Worm (Caenorhabditis elegans): ENCODE data around the gene M03F4.6.
A peak's percentile ranks its signal among the peaks of the same experiment; 100 is the strongest.

The M03F4.6 gene

ce11 chrX:4969228-4969627 is at the start of gene M03F4.6:
Gene M03F4.6, minus strand, starts transcription at chrX:4969328.
- peak; percentile 22 for TF ChIP-seq mep-1 (tag; optimal IDR thresholded peaks at IDR 0.05)
- TF ChIP-seq hlh-11 (tag; optimal IDR thresholded peaks at IDR 0.05) = peak; percentile 62
- no peak for TF ChIP-seq tag-97 (GFP tag; IDR thresholded peaks at IDR 0.05)
- TF ChIP-seq nhr-6 (tag; optimal IDR thresholded peaks at IDR 0.05) = no peak
- TF ChIP-seq aha-1 (tag) = peak; percentile 88
- TF ChIP-seq arid-1 (GFP tag; conservative IDR thresholded peaks at IDR 0.05) = peak; percentile 59
- peak; percentile 64; the same call in 1 of the 2 replicates for TF ChIP-seq tra-1 (GFP tag; IDR thresholded peaks at IDR 0.05)
- TF ChIP-seq hif-1 (tag; optimal IDR thresholded peaks at IDR 0.05) = no peak
- peak; percentile 42 for TF ChIP-seq dmd-6 (GFP tag; IDR thresholded peaks at IDR 0.05)
- TF ChIP-seq cey-2 (tag; optimal IDR thresholded peaks at IDR 0.05; ENCODE audit: borderline replicate concordance, insufficient read depth) = no peak
- peak; percentile 87 for TF ChIP-seq T26A8.4 (GFP tag; IDR thresholded peaks at IDR 0.05)
- TF ChIP-seq lin-29 (GFP tag; IDR thresholded peaks at IDR 0.05) = 0 out of 2 replicates have a peak, but pooled peaks have one; percentile 23
- peak; percentile 57 for TF ChIP-seq mxl-3 (GFP tag; optimal IDR thresholded peaks at IDR 0.05)
- TF ChIP-seq nhr-102 (tag; optimal IDR thresholded peaks at IDR 0.05) = peak; percentile 46
- TF ChIP-seq nhr-25 (tag; optimal IDR thresholded peaks at IDR 0.05; ENCODE audit: borderline replicate concordance, insufficient read depth) = peak; percentile 4
- peak; percentile 57 for TF ChIP-seq php-3 (GFP tag; IDR thresholded peaks at IDR 0.05)
- TF ChIP-seq lin-13 (GFP tag; optimal IDR thresholded peaks at IDR 0.05) = peak; percentile 1
- peak; percentile 3 for TF ChIP-seq mes-2 (tag; optimal IDR thresholded peaks at IDR 0.05; ENCODE audit: poor library complexity, severe bottlenecking)
- TF ChIP-seq dve-1 (tag; optimal IDR thresholded peaks at IDR 0.05; ENCODE audit: insufficient read depth) = peak; percentile 41
- TF ChIP-seq nhr-42 (GFP tag; IDR thresholded peaks at IDR 0.05) = 0 out of 2 replicates have a peak, but pooled peaks have one; percentile 58
- no peak for TF ChIP-seq madf-5 (GFP tag; IDR thresholded peaks at IDR 0.05)
- TF ChIP-seq unc-62 (GFP tag; optimal IDR thresholded peaks at IDR 0.05 in 1 of 2) = no peak
- no peak for TF ChIP-seq unc-62 (tag; optimal IDR thresholded peaks at IDR 0.05)
- TF ChIP-seq Y75B8A.6 (GFP tag; IDR thresholded peaks at IDR 0.05) = peak; percentile 65
- no peak for TF ChIP-seq lir-3 (tag; optimal IDR thresholded peaks at IDR 0.05)
- TF ChIP-seq lsy-2 (tag; optimal IDR thresholded peaks at IDR 0.05) = peak in 1 of 2 experiments; percentile 56
- peak; percentile 2 for TF ChIP-seq T20F7.1 (GFP tag; optimal IDR thresholded peaks at IDR 0.05)
- peak; percentile 63 for TF ChIP-seq duxl-1 (tag; optimal IDR thresholded peaks at IDR 0.05; ENCODE audit: poor library complexity)
- TF ChIP-seq hmg-1.1 (GFP tag; IDR thresholded peaks at IDR 0.05) = peak; percentile 55; the same call in 1 of the 2 replicates
- peak; percentile 37; the same call in 1 of the 2 replicates for TF ChIP-seq ceh-20 (GFP tag; IDR thresholded peaks at IDR 0.05)
- peak; percentile 53 to 56 for TF ChIP-seq daf-16 (GFP tag; optimal IDR thresholded peaks at IDR 0.05)
- TF ChIP-seq daf-16 (tag; optimal IDR thresholded peaks at IDR 0.05) = no peak
- TF ChIP-seq lin-38 (GFP tag; IDR thresholded peaks at IDR 0.05) = peak; percentile 43
- peak; percentile 92 for TF ChIP-seq zfp-3 (GFP tag; conservative IDR thresholded peaks at IDR 0.05)
- 0 out of 2 replicates have a peak, but pooled peaks have one; percentile 46 for TF ChIP-seq mdt-29 (GFP tag; IDR thresholded peaks at IDR 0.05)

ce11 chrX:5018062-5018653 is 49.0 kb upstream of the M03F4.6 start:
- TF ChIP-seq tra-1 (GFP tag; IDR thresholded peaks at IDR 0.05) (no peak), rbr-2 (tag; optimal IDR thresholded peaks at IDR 0.05) (peak; percentile 17), nhr-10 (tag; optimal IDR thresholded peaks at IDR 0.05) (no peak), duxl-1 (tag; optimal IDR thresholded peaks at IDR 0.05; ENCODE audit: poor library complexity) (no peak), hlh-11 (tag; optimal IDR thresholded peaks at IDR 0.05) (peak; percentile 53), mdl-1 (tag; optimal IDR thresholded peaks at IDR 0.05) (no peak), attf-4 (tag; optimal IDR thresholded peaks at IDR 0.05) (no peak), zfp-3 (GFP tag; conservative IDR thresholded peaks at IDR 0.05) (no peak), ceh-20 (GFP tag; IDR thresholded peaks at IDR 0.05) (no peak), Y48G9A.11 (GFP tag; IDR thresholded peaks at IDR 0.05) (no peak), zfp-2 (tag; optimal IDR thresholded peaks at IDR 0.05) (no peak), egl-27 (tag; optimal IDR thresholded peaks at IDR 0.05) (no peak), nhr-25 (tag; optimal IDR thresholded peaks at IDR 0.05; ENCODE audit: borderline replicate concordance, insufficient read depth) (no peak), mxl-3 (GFP tag; optimal IDR thresholded peaks at IDR 0.05) (peak; percentile 34), nhr-42 (GFP tag; IDR thresholded peaks at IDR 0.05) (no peak), F44E2.7 (GFP tag; IDR thresholded peaks at IDR 0.05) (no peak), saeg-2 (GFP tag; IDR thresholded peaks at IDR 0.05) (no peak), mep-1 (tag; optimal IDR thresholded peaks at IDR 0.05) (peak; percentile 40), vab-7 (GFP tag; IDR thresholded peaks at IDR 0.05) (no peak), php-3 (GFP tag; IDR thresholded peaks at IDR 0.05) (peak; percentile 87), jun-1 (tag; optimal IDR thresholded peaks at IDR 0.05) (no peak), dpl-1 (GFP tag; optimal IDR thresholded peaks at IDR 0.05) (peak; percentile 10), nhr-111 (GFP tag; optimal IDR thresholded peaks at IDR 0.05) (no peak)

Data from whole organism, L4 larva.